Worm (Caenorhabditis elegans): ENCODE results near the gene nish-1.

nish-1 gene

DNA sequence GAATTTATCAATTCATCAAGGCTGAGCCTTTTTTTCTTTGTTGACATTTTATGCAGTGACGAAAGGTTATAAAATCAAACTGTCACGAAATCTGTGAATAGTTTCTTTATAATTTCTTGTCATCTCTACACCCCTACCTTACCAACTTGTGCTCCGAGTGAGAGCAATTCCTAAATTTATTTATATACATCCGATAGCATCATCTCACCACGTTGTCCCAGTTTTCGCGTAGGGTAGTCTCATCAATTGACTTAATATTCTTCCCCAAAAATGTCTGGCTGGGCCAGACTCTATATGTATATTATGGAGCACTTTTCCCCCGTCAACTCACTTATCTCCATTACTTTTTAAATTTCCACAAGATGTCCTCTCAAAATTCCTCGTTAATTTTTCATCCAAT, 38.7 kb upstream of the nish-1 start:
- TF ChIP-seq nhr-237 (tag; optimal IDR thresholded peaks at IDR 0.05): no peak
- TF ChIP-seq elt-3 (tag; optimal IDR thresholded peaks at IDR 0.05): no peak
- TF ChIP-seq elt-1 (tag; optimal IDR thresholded peaks at IDR 0.05; ENCODE audit: borderline replicate concordance, insufficient read depth): no peak
- TF ChIP-seq nhr-76 (tag; optimal IDR thresholded peaks at IDR 0.05): no peak
- no peak for TF ChIP-seq unc-39 (tag; optimal IDR thresholded peaks at IDR 0.05)
- no peak for TF ChIP-seq lin-32 (GFP tag; optimal IDR thresholded peaks at IDR 0.05)
- TF ChIP-seq mls-2 (tag; optimal IDR thresholded peaks at IDR 0.05): no peak
- TF ChIP-seq nhr-12 (tag; optimal IDR thresholded peaks at IDR 0.05): no peak
- TF ChIP-seq ceh-43 (GFP tag; optimal IDR thresholded peaks at IDR 0.05): no peak
- TF ChIP-seq nhr-2 (tag; optimal IDR thresholded peaks at IDR 0.05): no peak
- TF ChIP-seq drap-1 (GFP tag; optimal IDR thresholded peaks at IDR 0.05): no peak
- TF ChIP-seq unc-120 (tag; optimal IDR thresholded peaks at IDR 0.05; ENCODE audit: poor library complexity, severe bottlenecking): no peak
- TF ChIP-seq M03D4.4 (tag; optimal IDR thresholded peaks at IDR 0.05): no peak
- no peak for TF ChIP-seq lsy-2 (tag; optimal IDR thresholded peaks at IDR 0.05)
- no peak for TF ChIP-seq snpc-4 (tag; optimal IDR thresholded peaks at IDR 0.05)
- TF ChIP-seq flh-1 (GFP tag; optimal IDR thresholded peaks at IDR 0.05): no peak
- no peak for TF ChIP-seq pha-4 (tag; optimal IDR thresholded peaks at IDR 0.05)
- no peak for TF ChIP-seq blmp-1 (tag; optimal IDR thresholded peaks at IDR 0.05)

ce11 chrIV:10826029-10826428, 38.1 kb upstream of the nish-1 start:
- TF ChIP-seq mls-2 (tag; optimal IDR thresholded peaks at IDR 0.05) (no peak), lin-32 (GFP tag; optimal IDR thresholded peaks at IDR 0.05) (no peak), ztf-11 (tag; optimal IDR thresholded peaks at IDR 0.05) (no peak)

- TF ChIP-seq ceh-39 (tag; optimal IDR thresholded peaks at IDR 0.05) (no peak), lin-32 (GFP tag; optimal IDR thresholded peaks at IDR 0.05) (no peak)
Observed at ce11 chrIV:10828049-10828448, 36.1 kb upstream of the nish-1 start, which contains the start of gene npax-3. TSS of gene npax-3 (minus strand) at chrIV:10828149.

DNA sequence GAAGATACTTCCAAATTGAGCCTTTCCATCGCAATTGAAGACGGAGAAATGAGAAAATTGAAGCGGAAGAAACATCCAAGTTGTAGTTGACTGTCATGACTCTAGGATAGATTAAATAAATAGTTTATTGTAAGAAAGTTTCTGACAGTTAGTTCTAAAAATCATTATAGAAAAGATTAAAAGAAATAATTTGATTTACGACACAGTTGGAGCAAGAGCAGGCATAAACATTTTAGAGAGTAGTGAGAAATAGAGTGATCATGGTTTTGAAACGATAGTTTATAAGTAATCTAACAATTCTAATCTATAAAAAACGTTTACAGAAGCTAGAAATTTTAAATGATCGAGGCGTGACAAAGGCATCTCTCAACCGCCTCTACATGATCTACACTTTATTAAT, 32.0 kb upstream of the nish-1 start, which contains the start of gene best-15:
Gene best-15 (minus strand): TSS at position 101 of the 400 bp plus-strand sequence.
- TF ChIP-seq bed-3 (GFP tag; optimal IDR thresholded peaks at IDR 0.05) (no peak), ceh-83 (GFP tag; optimal IDR thresholded peaks at IDR 0.05) (no peak), mls-2 (tag; optimal IDR thresholded peaks at IDR 0.05) (no peak), ceh-39 (tag; optimal IDR thresholded peaks at IDR 0.05) (no peak), M03D4.4 (tag; optimal IDR thresholded peaks at IDR 0.05) (no peak), unc-120 (tag; optimal IDR thresholded peaks at IDR 0.05; ENCODE audit: poor library complexity, severe bottlenecking) (no peak), ces-1 (GFP tag; optimal IDR thresholded peaks at IDR 0.05) (no peak), nhr-76 (tag; optimal IDR thresholded peaks at IDR 0.05) (no peak), nhr-237 (tag; optimal IDR thresholded peaks at IDR 0.05) (no peak), nhr-2 (tag; optimal IDR thresholded peaks at IDR 0.05) (no peak), lin-32 (GFP tag; optimal IDR thresholded peaks at IDR 0.05) (no peak), zip-8 (tag; optimal IDR thresholded peaks at IDR 0.05) (no peak), mep-1 (tag; optimal IDR thresholded peaks at IDR 0.05) (no peak), sptf-1 (tag; optimal IDR thresholded peaks at IDR 0.05) (no peak)

ce11 chrIV:10842232-10842631, 21.9 kb upstream of the nish-1 start:
- TF ChIP-seq mep-1 (tag; optimal IDR thresholded peaks at IDR 0.05) (no peak), nhr-28 (tag; optimal IDR thresholded peaks at IDR 0.05) (no peak), ces-1 (GFP tag; optimal IDR thresholded peaks at IDR 0.05) (no peak), mls-2 (tag; optimal IDR thresholded peaks at IDR 0.05) (no peak), pha-4 (tag; optimal IDR thresholded peaks at IDR 0.05) (no peak), ceh-83 (GFP tag; optimal IDR thresholded peaks at IDR 0.05) (no peak), unc-120 (tag; optimal IDR thresholded peaks at IDR 0.05; ENCODE audit: poor library complexity, severe bottlenecking) (no peak), unc-39 (tag; optimal IDR thresholded peaks at IDR 0.05) (no peak), unc-62 (GFP tag; optimal IDR thresholded peaks at IDR 0.05) (no peak), tbx-8 (GFP tag; optimal IDR thresholded peaks at IDR 0.05) (no peak), M03D4.4 (tag; optimal IDR thresholded peaks at IDR 0.05) (no peak), lin-13 (tag; optimal IDR thresholded peaks at IDR 0.05) (no peak), ceh-39 (tag; optimal IDR thresholded peaks at IDR 0.05) (no peak)
